Fruit fly (Drosophila melanogaster) whole organism, embryonic: Measurements from ENCODE around the gene eIF2alpha.

Experiments used
- Bdp1 ChIP-seq: fragments of 200-800 bp; sonication (Bioruptor generic); optimal IDR thresholded peaks from 3 replicates; lab custom pipeline; 2016; ENCODE audit warnings: missing biosample characterization, missing genetic modification characterization
- CG11723 ChIP-seq: fragments of 200-800 bp; sonication (Bioruptor generic); optimal IDR thresholded peaks from 2 replicates; lab custom pipeline; 2017; ENCODE audit warnings: missing biosample characterization, mild to moderate bottlenecking, missing genetic modification characterization
- CG13296 ChIP-seq: fragments of 200-800 bp; sonication (Bioruptor generic); optimal IDR thresholded peaks from 3 replicates; lab custom pipeline; 2018; ENCODE audit warnings: missing biosample characterization, mild to moderate bottlenecking, missing genetic modification characterization
- CG13894 ChIP-seq: fragments of 200-800 bp; sonication (Bioruptor generic); optimal IDR thresholded peaks from 3 replicates; lab custom pipeline; 2018; ENCODE audit warnings: missing biosample characterization, mild to moderate bottlenecking, missing genetic modification characterization, moderate library complexity
- CG14014 ChIP-seq: fragments of 200-800 bp; sonication (Bioruptor generic); IDR thresholded peaks from 2 replicates; pipeline ENCODE4 v1.3.6; 2022; ENCODE audit warnings: missing biosample characterization, missing genetic modification characterization
- CG14710 ChIP-seq: fragments of 200-800 bp; sonication (Bioruptor generic); optimal IDR thresholded peaks from 3 replicates; lab custom pipeline; 2019; ENCODE audit warnings: missing biosample characterization, mild to moderate bottlenecking, missing genetic modification characterization, moderate library complexity
- CG15011 ChIP-seq: fragments of 200-800 bp; sonication (Bioruptor generic); optimal IDR thresholded peaks from 3 replicates; lab custom pipeline; 2018; ENCODE audit warnings: missing biosample characterization, mild to moderate bottlenecking, missing genetic modification characterization
- CG1603 ChIP-seq: fragments of 200-800 bp; sonication (Bioruptor generic); optimal IDR thresholded peaks from 2 replicates; lab custom pipeline; 2019; ENCODE audit warnings: missing biosample characterization, mild to moderate bottlenecking, missing genetic modification characterization, moderate library complexity
- CG16779 ChIP-seq: fragments of 200-800 bp; sonication (Bioruptor generic); IDR thresholded peaks from 2 replicates; pipeline ENCODE4 v1.3.6; 2022; ENCODE audit warnings: missing biosample characterization, missing genetic modification characterization
- CG17359 ChIP-seq: fragments of 200-800 bp; sonication (Bioruptor generic); optimal IDR thresholded peaks from 3 replicates; lab custom pipeline; 2018; ENCODE audit warnings: missing biosample characterization, mild to moderate bottlenecking, missing genetic modification characterization, moderate library complexity
- CG17802 ChIP-seq: fragments of 200-800 bp; sonication (Bioruptor generic); optimal IDR thresholded peaks from 2 replicates; lab custom pipeline; 2018; ENCODE audit warnings: missing biosample characterization, mild to moderate bottlenecking, missing genetic modification characterization, moderate library complexity
- CG3163 ChIP-seq: fragments of 200-800 bp; sonication (Bioruptor generic); optimal IDR thresholded peaks from 3 replicates; lab custom pipeline; 2016; ENCODE audit warnings: missing biosample characterization, missing genetic modification characterization
- CG33213 ChIP-seq: fragments of 200-800 bp; sonication (Bioruptor generic); optimal IDR thresholded peaks from 3 replicates; lab custom pipeline; 2016; ENCODE audit warnings: missing biosample characterization, missing genetic modification characterization
- CG3838 ChIP-seq: fragments of 200-800 bp; sonication (Bioruptor generic); optimal IDR thresholded peaks from 3 replicates; lab custom pipeline; 2016; ENCODE audit warnings: missing biosample characterization, missing genetic modification characterization
- CG4730 ChIP-seq: fragments of 200-800 bp; sonication (Bioruptor generic); IDR thresholded peaks from 2 replicates; pipeline ENCODE4 v1.3.6; 2022; ENCODE audit warnings: missing biosample characterization, missing genetic modification characterization
- CG7987 ChIP-seq: fragments of 200-800 bp; sonication (Bioruptor generic); optimal IDR thresholded peaks from 2 replicates; lab custom pipeline; 2018; ENCODE audit warnings: missing biosample characterization, mild to moderate bottlenecking, missing genetic modification characterization, moderate library complexity
- CoRest ChIP-seq: fragments of 200-800 bp; sonication (Bioruptor generic); optimal IDR thresholded peaks from 3 replicates; lab custom pipeline; 2018; ENCODE audit warnings: missing biosample characterization, mild to moderate bottlenecking, missing genetic modification characterization, moderate library complexity
- Dek ChIP-seq: fragments of 200-800 bp; sonication (Bioruptor generic); optimal IDR thresholded peaks from 3 replicates; lab custom pipeline; 2019; ENCODE audit warnings: missing biosample characterization, mild to moderate bottlenecking, missing genetic modification characterization, moderate library complexity
- Dll ChIP-seq: fragments of 200-800 bp; sonication (Bioruptor generic); IDR thresholded peaks from 4 replicates; pipeline ENCODE4 v1.3.6; 2022; ENCODE audit warnings: missing biosample characterization, missing genetic modification characterization; ENCODE audit not compliant: partially characterized antibody
- Dp ChIP-seq: fragments of 200-800 bp; sonication (Bioruptor generic); optimal IDR thresholded peaks from 2 replicates; lab custom pipeline; 2018; ENCODE audit warnings: missing biosample characterization, mild to moderate bottlenecking, missing genetic modification characterization, moderate library complexity
- Drgx ChIP-seq: fragments of 200-800 bp; sonication (Bioruptor generic); IDR thresholded peaks from 2 replicates; pipeline ENCODE4 v1.3.6; 2022; ENCODE audit warnings: missing biosample characterization, missing genetic modification characterization
- E2f1 ChIP-seq: fragments of 200-800 bp; sonication (Bioruptor generic); IDR thresholded peaks from 2 replicates; pipeline ENCODE4 v1.3.6; 2022; ENCODE audit warnings: missing biosample characterization, missing genetic modification characterization
- Fer1 ChIP-seq: fragments of 200-800 bp; sonication (Bioruptor generic); optimal IDR thresholded peaks from 2 replicates; lab custom pipeline; 2017; ENCODE audit warnings: missing biosample characterization, mild to moderate bottlenecking, missing genetic modification characterization
- H2.0 ChIP-seq: fragments of 200-800 bp; sonication (Bioruptor generic); IDR thresholded peaks from 2 replicates; pipeline ENCODE4 v1.3.6; 2022; ENCODE audit warnings: missing biosample characterization, missing genetic modification characterization
- HLH4C ChIP-seq: fragments of 200-800 bp; sonication (Bioruptor generic); IDR thresholded peaks from 3 replicates; pipeline ENCODE4 v1.3.6; 2022; ENCODE audit warnings: missing biosample characterization, missing genetic modification characterization; ENCODE audit not compliant: partially characterized antibody
- NC2β ChIP-seq: fragments of 200-800 bp; sonication (Bioruptor generic); optimal IDR thresholded peaks from 2 replicates; lab custom pipeline; 2016; ENCODE audit warnings: missing biosample characterization, missing genetic modification characterization
- Opbp ChIP-seq: fragments of 200-800 bp; sonication (Bioruptor generic); IDR thresholded peaks from 3 replicates; pipeline ENCODE4 v1.3.6; 2022; ENCODE audit warnings: missing biosample characterization, missing genetic modification characterization; ENCODE audit not compliant: partially characterized antibody
- Pdp1 ChIP-seq, 2 experiments: fragments of 200-800 bp; sonication (Bioruptor generic); optimal IDR thresholded peaks; 3 replicates each; lab custom pipeline; 2016; ENCODE audit warnings: missing biosample characterization in 2 of 2, missing genetic modification characterization in 2 of 2, mild to moderate bottlenecking in 1 of 2, moderate library complexity in 1 of 2
- Six4 ChIP-seq: fragments of 200-800 bp; sonication (Bioruptor generic); optimal IDR thresholded peaks from 2 replicates; lab custom pipeline; 2016; ENCODE audit warnings: missing biosample characterization, missing genetic modification characterization
- Tbp ChIP-seq: fragments of >200 bp; optimal IDR thresholded peaks from 2 replicates; lab custom pipeline; 2018; ENCODE audit warnings: missing biosample characterization, missing genetic modification characterization
- Xbp1 ChIP-seq: fragments of 200-800 bp; sonication (Bioruptor generic); optimal IDR thresholded peaks from 3 replicates; lab custom pipeline; 2016; ENCODE audit warnings: missing biosample characterization, mild to moderate bottlenecking, missing genetic modification characterization
- bsh ChIP-seq, 2 experiments: fragments of 200-800 bp; sonication (Bioruptor generic); optimal IDR thresholded peaks; 2 replicates each; lab custom pipeline; 2017 to 2018; ENCODE audit warnings: mild to moderate bottlenecking in 2 of 2, missing biosample characterization in 2 of 2, missing genetic modification characterization in 2 of 2, moderate library complexity in 1 of 2
- caup ChIP-seq: fragments of 200-800 bp; sonication (Bioruptor generic); optimal IDR thresholded peaks from 3 replicates; lab custom pipeline; 2017; ENCODE audit warnings: missing biosample characterization, mild to moderate bottlenecking, missing genetic modification characterization, moderate library complexity; ENCODE audit not compliant: severe bottlenecking
- chm ChIP-seq: fragments of 200-800 bp; sonication (Bioruptor generic); IDR thresholded peaks from 2 replicates; pipeline ENCODE4 v1.3.6; 2022; ENCODE audit warnings: missing biosample characterization, missing genetic modification characterization
- ci ChIP-seq: fragments of 200-800 bp; sonication (Bioruptor generic); IDR thresholded peaks from 3 replicates; pipeline ENCODE4 v1.3.6; 2022; ENCODE audit warnings: missing biosample characterization, missing genetic modification characterization
- dysf ChIP-seq: fragments of 200-800 bp; sonication (Bioruptor generic); IDR thresholded peaks from 3 replicates; pipeline ENCODE4 v1.3.6; 2022; ENCODE audit warnings: missing biosample characterization, missing genetic modification characterization
- en ChIP-seq: fragments of 200-800 bp; sonication (Bioruptor generic); optimal IDR thresholded peaks from 2 replicates; lab custom pipeline; 2016; ENCODE audit warnings: missing biosample characterization, missing genetic modification characterization
- exex ChIP-seq: fragments of 200-800 bp; sonication (Bioruptor generic); optimal IDR thresholded peaks from 4 replicates; lab custom pipeline; 2018; ENCODE audit warnings: missing biosample characterization, mild to moderate bottlenecking, missing genetic modification characterization, moderate library complexity
- ftz-f1 ChIP-seq: fragments of 200-800 bp; sonication (Bioruptor generic); optimal IDR thresholded peaks from 2 replicates; lab custom pipeline; 2016; ENCODE audit warnings: missing biosample characterization, missing genetic modification characterization
- gce ChIP-seq: fragments of 200-800 bp; sonication (Bioruptor generic); IDR thresholded peaks from 3 replicates; pipeline ENCODE4 v1.3.6; 2022; ENCODE audit warnings: missing biosample characterization, missing genetic modification characterization
- grn ChIP-seq: fragments of 200-800 bp; sonication (Bioruptor generic); optimal IDR thresholded peaks from 3 replicates; lab custom pipeline; 2017; ENCODE audit warnings: missing biosample characterization, missing genetic modification characterization
- gsb ChIP-seq: fragments of 200-800 bp; sonication (Bioruptor generic); IDR thresholded peaks from 2 replicates; pipeline ENCODE4 v1.3.6; 2022; ENCODE audit warnings: missing biosample characterization, missing genetic modification characterization
- mirr ChIP-seq: fragments of 200-800 bp; sonication (Bioruptor generic); optimal IDR thresholded peaks from 3 replicates; lab custom pipeline; 2018; ENCODE audit warnings: missing biosample characterization, mild to moderate bottlenecking, missing genetic modification characterization
- p53 ChIP-seq: fragments of 200-800 bp; sonication (Bioruptor generic); optimal IDR thresholded peaks from 2 replicates; lab custom pipeline; 2016; ENCODE audit warnings: missing biosample characterization, missing genetic modification characterization
- pan ChIP-seq, 4 experiments: fragments of >200 bp in 3 of 4; fragments of 200-800 bp in 1 of 4; sonication (Bioruptor generic) in 1 of 4; optimal IDR thresholded peaks in 3 of 4; IDR thresholded peaks in 1 of 4; 2 replicates each; pipeline versions ENCODE4 v1.3.6 to Lab custom; 2017 to 2022; ENCODE audit warnings: missing biosample characterization in 2 of 4, missing genetic modification characterization in 2 of 4, mixed read lengths in 1 of 4
- phol ChIP-seq: fragments of 200-800 bp; sonication (Bioruptor generic); optimal IDR thresholded peaks from 3 replicates; lab custom pipeline; 2018; ENCODE audit warnings: missing biosample characterization, mild to moderate bottlenecking, missing genetic modification characterization, moderate library complexity
- ro ChIP-seq: fragments of 200-800 bp; sonication (Bioruptor generic); IDR thresholded peaks from 2 replicates; pipeline ENCODE4 v1.3.6; 2022; ENCODE audit warnings: missing biosample characterization, missing genetic modification characterization
- salm ChIP-seq: fragments of 200-800 bp; sonication (Bioruptor generic); optimal IDR thresholded peaks from 2 replicates; lab custom pipeline; 2018; ENCODE audit warnings: missing biosample characterization, mild to moderate bottlenecking, missing genetic modification characterization
- scrt ChIP-seq: fragments of 200-800 bp; sonication (Bioruptor generic); optimal IDR thresholded peaks from 2 replicates; lab custom pipeline; 2018; ENCODE audit warnings: missing biosample characterization, mild to moderate bottlenecking, missing genetic modification characterization, moderate library complexity
- sug ChIP-seq: fragments of 200-800 bp; optimal IDR thresholded peaks from 2 replicates; lab custom pipeline; 2019; ENCODE audit warnings: missing biosample characterization, mild to moderate bottlenecking, missing genetic modification characterization, moderate library complexity
- zfh1 ChIP-seq: fragments of 200-800 bp; sonication (Bioruptor generic); IDR thresholded peaks from 3 replicates; pipeline ENCODE4 v1.3.6; 2022; ENCODE audit warnings: missing biosample characterization, missing genetic modification characterization

The eIF2alpha gene

dm6 chrX:16404803-16405202 lies 42.0 kb downstream of the eIF2alpha start, which contains the start of gene CG9981:
Gene CG9981 (minus strand): TSS chrX:16405122.
- TF ChIP-seq Tbp (no peak), pan (optimal IDR thresholded peaks at IDR 0.05; lab: Kevin White, UChicago) (no peak), pan (GFP tag; optimal IDR thresholded peaks at IDR 0.05 in 1 of 2, IDR thresholded peaks at IDR 0.05 in 1 of 2) (no peak), CG13894 (tag; lab: Kevin White, UChicago) (no peak), scrt (GFP tag; lab: Kevin White, UChicago) (no peak), Pdp1 (GFP tag; optimal IDR thresholded peaks at IDR 0.05; lab: Kevin White, UChicago) (no peak), exex (peak; percentile 46), mirr (peak; percentile 52), CG3838 (GFP tag; lab: Kevin White, UChicago) (no peak), gsb (GFP tag; lab: Robert Waterston, UW) (no peak), bsh (GFP tag; optimal IDR thresholded peaks at IDR 0.05; lab: Kevin White, UChicago) (no peak), Drgx (GFP tag; lab: Robert Waterston, UW) (no peak), ro (GFP tag; lab: Robert Waterston, UW) (no peak), Six4 (GFP tag; lab: Kevin White, UChicago) (no peak), sug (tag; lab: Kevin White, UChicago) (peak; percentile 3), CG7987 (GFP tag; lab: Kevin White, UChicago) (no peak), CG4730 (GFP tag; lab: Robert Waterston, UW) (no peak), ci (GFP tag; lab: Robert Waterston, UW) (no peak), Dll (no peak), Opbp (GFP tag; lab: Robert Waterston, UW) (no peak), en (GFP tag; lab: Kevin White, UChicago) (no peak), CG13296 (GFP tag; lab: Kevin White, UChicago) (peak; percentile 6), Xbp1 (GFP tag; lab: Kevin White, UChicago) (no peak), HLH4C (GFP tag; lab: Robert Waterston, UW) (no peak), salm (tag; lab: Kevin White, UChicago) (no peak), CoRest (tag; lab: Kevin White, UChicago) (no peak), caup (no peak), CG33213 (GFP tag; lab: Kevin White, UChicago) (no peak), CG17359 (tag; lab: Kevin White, UChicago) (no peak), dysf (GFP tag; lab: Robert Waterston, UW) (no peak), Bdp1 (GFP tag; lab: Kevin White, UChicago) (no peak), chm (GFP tag; lab: Robert Waterston, UW) (no peak), Dp (GFP tag; lab: Kevin White, UChicago) (no peak), E2f1 (no peak), CG14710 (no peak), NC2β (no peak), phol (tag; lab: Kevin White, UChicago) (no peak), Fer1 (GFP tag; lab: Kevin White, UChicago) (no peak), CG15011 (GFP tag; lab: Kevin White, UChicago) (no peak), Dek (tag; lab: Kevin White, UChicago) (no peak), grn (GFP tag; lab: Kevin White, UChicago) (peak; percentile 12), CG1603 (tag; lab: Kevin White, UChicago) (no peak), zfh1 (no peak), H2.0 (no peak), CG3163 (GFP tag; lab: Kevin White, UChicago) (no peak), ftz-f1 (GFP tag; lab: Kevin White, UChicago) (no peak), CG14014 (GFP tag; lab: Robert Waterston, UW) (no peak), p53 (GFP tag; lab: Kevin White, UChicago) (no peak), gce (GFP tag; lab: Robert Waterston, UW) (no peak), CG16779 (GFP tag; lab: Robert Waterston, UW) (no peak), CG11723 (no peak), CG17802 (no peak)
